Fruit fly (Drosophila melanogaster) whole organism, prepupa: Measurements from ENCODE around the gene CG17440.

Experiments used
- Blimp-1 ChIP-seq: fragments of 200-800 bp; sonication (Bioruptor generic); optimal IDR thresholded peaks from 3 replicates; lab custom pipeline; 2017; ENCODE audit warnings: missing biosample characterization, missing genetic modification characterization, mild to moderate bottlenecking, moderate library complexity, missing genetic modification reagents
- CG10669 ChIP-seq: fragments of 200-800 bp; sonication (Bioruptor generic); optimal IDR thresholded peaks from 3 replicates; lab custom pipeline; 2018; ENCODE audit warnings: missing biosample characterization, mild to moderate bottlenecking, missing genetic modification characterization, moderate library complexity
- CG15336 ChIP-seq: fragments of 200-800 bp; sonication (Bioruptor generic); IDR thresholded peaks from 2 replicates; pipeline ENCODE4 v1.3.6; 2022; ENCODE audit warnings: missing biosample characterization, missing genetic modification characterization
- CG1621 ChIP-seq: fragments of 200-800 bp; sonication (Bioruptor generic); optimal IDR thresholded peaks from 3 replicates; lab custom pipeline; 2018; ENCODE audit warnings: missing biosample characterization, mild to moderate bottlenecking, missing genetic modification characterization
- CG16779 ChIP-seq: fragments of 200-800 bp; sonication (Bioruptor generic); optimal IDR thresholded peaks from 3 replicates; lab custom pipeline; 2017; ENCODE audit warnings: missing biosample characterization, mild to moderate bottlenecking, missing genetic modification characterization
- CG3032 ChIP-seq: fragments of 200-800 bp; optimal IDR thresholded peaks from 2 replicates; lab custom pipeline; 2019; ENCODE audit warnings: missing biosample characterization, mild to moderate bottlenecking, missing genetic modification characterization, moderate library complexity
- CG32006 ChIP-seq: fragments of 200-800 bp; sonication (Bioruptor generic); optimal IDR thresholded peaks from 3 replicates; lab custom pipeline; 2017; ENCODE audit warnings: missing biosample characterization, mild to moderate bottlenecking, missing genetic modification characterization
- CG34406 ChIP-seq: fragments of 200-800 bp; sonication (Bioruptor generic); optimal IDR thresholded peaks from 3 replicates; lab custom pipeline; 2016; ENCODE audit warnings: missing biosample characterization, missing genetic modification characterization
- CG3919 ChIP-seq: fragments of 200-800 bp; sonication (Bioruptor generic); optimal IDR thresholded peaks from 3 replicates; lab custom pipeline; 2016; ENCODE audit warnings: missing biosample characterization, missing genetic modification characterization
- CG4318 ChIP-seq: fragments of 200-800 bp; sonication (Bioruptor generic); optimal IDR thresholded peaks from 3 replicates; lab custom pipeline; 2017; ENCODE audit warnings: missing biosample characterization, mild to moderate bottlenecking, missing genetic modification characterization
- CG6163 ChIP-seq: fragments of 200-800 bp; sonication (Bioruptor generic); IDR thresholded peaks from 3 replicates; pipeline ENCODE4 v1.3.6; 2022; ENCODE audit warnings: missing biosample characterization, missing genetic modification characterization
- CG6276 ChIP-seq: fragments of 200-800 bp; sonication (Bioruptor generic); optimal IDR thresholded peaks from 2 replicates; lab custom pipeline; 2017; ENCODE audit warnings: missing biosample characterization, mild to moderate bottlenecking, missing genetic modification characterization
- CG6792 ChIP-seq: fragments of 200-800 bp; sonication (Bioruptor generic); optimal IDR thresholded peaks from 3 replicates; lab custom pipeline; 2016; ENCODE audit warnings: missing biosample characterization, missing genetic modification characterization
- CG6808 ChIP-seq: fragments of 200-800 bp; sonication (Bioruptor generic); optimal IDR thresholded peaks from 3 replicates; lab custom pipeline; 2017; ENCODE audit warnings: missing biosample characterization, missing genetic modification characterization, mild to moderate bottlenecking, moderate library complexity, missing genetic modification reagents
- CG7368 ChIP-seq: fragments of 200-800 bp; sonication (Bioruptor generic); optimal IDR thresholded peaks from 3 replicates; lab custom pipeline; 2016; ENCODE audit warnings: missing biosample characterization, missing genetic modification characterization
- CG8119 ChIP-seq: fragments of 200-800 bp; sonication (Bioruptor generic); IDR thresholded peaks from 3 replicates; pipeline ENCODE4 v1.3.6; 2022; ENCODE audit warnings: missing biosample characterization, missing genetic modification characterization
- CG9139 ChIP-seq: fragments of 200-800 bp; sonication (Bioruptor generic); optimal IDR thresholded peaks from 3 replicates; lab custom pipeline; 2017; ENCODE audit warnings: missing biosample characterization, mild to moderate bottlenecking, missing genetic modification characterization
- Eip75B ChIP-seq: fragments of 200-800 bp; sonication (Bioruptor generic); optimal IDR thresholded peaks from 3 replicates; lab custom pipeline; 2016; ENCODE audit warnings: missing biosample characterization, missing genetic modification characterization
- Eip78C ChIP-seq: fragments of 200-800 bp; sonication (Bioruptor generic); peaks from one replicate; lab custom pipeline; 2016; ENCODE audit warnings: missing biosample characterization, missing genetic modification characterization
- Eip93F ChIP-seq: fragments of 200-800 bp; sonication (Bioruptor generic); optimal IDR thresholded peaks from 2 replicates; lab custom pipeline; 2016; ENCODE audit warnings: missing biosample characterization, mild to moderate bottlenecking, missing genetic modification characterization
- Ets21C ChIP-seq: fragments of 200-800 bp; sonication (Bioruptor generic); optimal IDR thresholded peaks from 3 replicates; lab custom pipeline; 2016; ENCODE audit warnings: missing biosample characterization, missing genetic modification characterization
- Ets96B ChIP-seq: fragments of 200-800 bp; optimal IDR thresholded peaks from 2 replicates; lab custom pipeline; 2019; ENCODE audit warnings: missing biosample characterization, mild to moderate bottlenecking, missing genetic modification characterization, moderate library complexity
- Gug ChIP-seq: fragments of 200-800 bp; sonication (Bioruptor generic); IDR thresholded peaks from 2 replicates; pipeline ENCODE4 v1.3.6; 2022; ENCODE audit warnings: missing biosample characterization, missing genetic modification characterization
- Lpt ChIP-seq: fragments of 200-800 bp; sonication (Bioruptor generic); optimal IDR thresholded peaks from 3 replicates; lab custom pipeline; 2016; ENCODE audit warnings: missing biosample characterization, missing genetic modification characterization
- Met ChIP-seq: fragments of 200-800 bp; sonication (Bioruptor generic); optimal IDR thresholded peaks from 3 replicates; lab custom pipeline; 2016; ENCODE audit warnings: missing biosample characterization, missing genetic modification characterization
- OdsH ChIP-seq: fragments of 200-800 bp; sonication (Bioruptor generic); optimal IDR thresholded peaks from 3 replicates; lab custom pipeline; 2016; ENCODE audit warnings: missing biosample characterization, missing genetic modification characterization
- Smox ChIP-seq: fragments of 200-800 bp; sonication (Bioruptor generic); optimal IDR thresholded peaks from 3 replicates; lab custom pipeline; 2016; ENCODE audit warnings: missing biosample characterization, missing genetic modification characterization
- Sox102F ChIP-seq: fragments of 200-800 bp; sonication (Bioruptor generic); optimal IDR thresholded peaks from 2 replicates; lab custom pipeline; 2016; ENCODE audit warnings: missing biosample characterization, mild to moderate bottlenecking, missing genetic modification characterization
- Sox14 ChIP-seq: fragments of 200-800 bp; sonication (Bioruptor generic); optimal IDR thresholded peaks from 3 replicates; lab custom pipeline; 2016; ENCODE audit warnings: missing biosample characterization, missing genetic modification characterization
- achi ChIP-seq: fragments of 200-800 bp; sonication (Bioruptor generic); optimal IDR thresholded peaks from 3 replicates; lab custom pipeline; 2016; ENCODE audit warnings: missing biosample characterization, missing genetic modification characterization
- acj6 ChIP-seq: fragments of 200-800 bp; sonication (Bioruptor generic); optimal IDR thresholded peaks from 3 replicates; lab custom pipeline; 2016; ENCODE audit warnings: missing biosample characterization, missing genetic modification characterization
- cyc ChIP-seq: fragments of 200-800 bp; sonication (Bioruptor generic); optimal IDR thresholded peaks from 3 replicates; lab custom pipeline; 2016; ENCODE audit warnings: missing biosample characterization, missing genetic modification characterization
- dsx ChIP-seq: fragments of 200-800 bp; optimal IDR thresholded peaks from 3 replicates; lab custom pipeline; 2019; ENCODE audit warnings: missing biosample characterization, mild to moderate bottlenecking, missing genetic modification characterization, moderate library complexity; ENCODE audit not compliant: poor library complexity, severe bottlenecking
- eg ChIP-seq: fragments of 200-800 bp; sonication (Bioruptor generic); IDR thresholded peaks from 3 replicates; pipeline ENCODE4 v1.3.6; 2022; ENCODE audit warnings: missing biosample characterization, missing genetic modification characterization
- esn ChIP-seq: fragments of 200-800 bp; sonication (Bioruptor generic); optimal IDR thresholded peaks from 2 replicates; lab custom pipeline; 2016; ENCODE audit warnings: missing biosample characterization, mild to moderate bottlenecking, missing genetic modification characterization, moderate library complexity
- fd59A ChIP-seq: fragments of 200-800 bp; sonication (Bioruptor generic); optimal IDR thresholded peaks from 2 replicates; lab custom pipeline; 2017; ENCODE audit warnings: missing biosample characterization, mild to moderate bottlenecking, missing genetic modification characterization, missing genetic modification reagents
- fd85E ChIP-seq: fragments of 200-800 bp; sonication (Bioruptor generic); optimal IDR thresholded peaks from 3 replicates; lab custom pipeline; 2016; ENCODE audit warnings: missing biosample characterization, missing genetic modification characterization
- fkh ChIP-seq: fragments of 200-800 bp; sonication (Bioruptor generic); optimal IDR thresholded peaks from 3 replicates; lab custom pipeline; 2017; ENCODE audit warnings: missing biosample characterization, mild to moderate bottlenecking, missing genetic modification characterization, moderate library complexity
- net ChIP-seq: fragments of 200-800 bp; sonication (Bioruptor generic); optimal IDR thresholded peaks from 3 replicates; lab custom pipeline; 2016; ENCODE audit warnings: missing biosample characterization, missing genetic modification characterization
- pdm3 ChIP-seq: fragments of 200-800 bp; sonication (Bioruptor generic); optimal IDR thresholded peaks from 3 replicates; lab custom pipeline; 2016; ENCODE audit warnings: missing biosample characterization, missing genetic modification characterization
- salr ChIP-seq, 2 experiments: fragments of 200-800 bp; sonication (Bioruptor generic); optimal IDR thresholded peaks; 3 replicates each; lab custom pipeline; 2016 to 2018; ENCODE audit warnings: missing biosample characterization in 2 of 2, missing genetic modification characterization in 2 of 2, mild to moderate bottlenecking in 1 of 2
- spab ChIP-seq: fragments of 200-800 bp; sonication (Bioruptor generic); optimal IDR thresholded peaks from 2 replicates; lab custom pipeline; 2017; ENCODE audit warnings: missing biosample characterization, mild to moderate bottlenecking, missing genetic modification characterization, missing genetic modification reagents
- svp ChIP-seq: fragments of 200-800 bp; sonication (Bioruptor generic); peaks from one replicate; lab custom pipeline; 2016; ENCODE audit warnings: missing biosample characterization, missing genetic modification characterization
- topi ChIP-seq: fragments of 200-800 bp; sonication (Bioruptor generic); optimal IDR thresholded peaks from 3 replicates; lab custom pipeline; 2016; ENCODE audit warnings: missing biosample characterization, missing genetic modification characterization
- vri ChIP-seq: fragments of 200-800 bp; sonication (Bioruptor generic); optimal IDR thresholded peaks from 3 replicates; lab custom pipeline; 2016; ENCODE audit warnings: missing biosample characterization, mild to moderate bottlenecking, missing genetic modification characterization

Gene CG17440

DNA sequence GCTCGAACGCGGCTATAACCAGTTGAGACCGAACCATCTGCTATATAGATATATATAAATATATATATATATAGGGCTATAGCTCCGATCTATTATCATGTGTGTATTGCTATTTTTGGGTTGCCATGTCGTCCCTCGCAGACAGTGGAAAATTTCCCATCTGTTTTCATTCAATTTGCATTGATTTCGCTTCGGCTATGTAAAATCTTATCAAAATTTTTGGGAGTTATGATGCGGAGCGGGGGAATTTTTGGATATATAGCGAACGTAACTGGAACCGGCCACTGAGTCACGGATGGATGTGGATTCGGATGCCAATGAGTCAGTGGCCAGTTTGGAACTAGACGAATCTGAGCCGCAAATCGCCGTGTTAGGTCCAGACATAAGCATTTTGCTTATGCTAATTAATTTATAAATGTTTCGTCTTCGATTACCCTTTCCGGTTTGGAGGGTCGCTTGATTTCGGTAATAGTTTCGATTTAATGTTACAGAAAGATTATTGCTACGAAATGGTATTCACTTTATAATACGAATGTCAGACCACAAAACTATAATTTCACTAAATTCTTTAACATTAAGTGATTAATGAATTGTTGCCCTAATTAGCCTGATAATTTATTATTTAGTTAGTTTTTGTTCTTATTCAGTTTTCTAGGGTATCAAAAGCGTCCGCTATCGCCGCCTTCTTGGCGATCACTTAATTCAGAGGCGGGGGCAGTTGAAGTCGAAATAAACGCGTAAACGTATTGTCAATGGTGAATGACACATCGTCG lies 28.1 kb upstream of the CG17440 start (continued):
- TF ChIP-seq spab (GFP tag; lab: Kevin White, UChicago), result no peak
- peak; percentile 48 for TF ChIP-seq Eip78C (GFP tag; lab: Kevin White, UChicago)
- TF ChIP-seq CG32006, result no peak
- no peak for TF ChIP-seq Eip93F (GFP tag; lab: Kevin White, UChicago)
- TF ChIP-seq OdsH (GFP tag; lab: Kevin White, UChicago), result no peak
- no peak for TF ChIP-seq CG34406 (GFP tag; lab: Kevin White, UChicago)
- TF ChIP-seq esn, result peak; percentile 46
- TF ChIP-seq eg, result no peak
- TF ChIP-seq Eip75B (GFP tag; lab: Kevin White, UChicago), result no peak
- TF ChIP-seq dsx (GFP tag; lab: Kevin White, UChicago), result no peak
- no peak for TF ChIP-seq CG3919 (GFP tag; lab: Kevin White, UChicago)
- TF ChIP-seq svp (GFP tag; lab: Kevin White, UChicago), result peak; percentile 14
- TF ChIP-seq CG3032 (tag; lab: Kevin White, UChicago), result no peak

DNA sequence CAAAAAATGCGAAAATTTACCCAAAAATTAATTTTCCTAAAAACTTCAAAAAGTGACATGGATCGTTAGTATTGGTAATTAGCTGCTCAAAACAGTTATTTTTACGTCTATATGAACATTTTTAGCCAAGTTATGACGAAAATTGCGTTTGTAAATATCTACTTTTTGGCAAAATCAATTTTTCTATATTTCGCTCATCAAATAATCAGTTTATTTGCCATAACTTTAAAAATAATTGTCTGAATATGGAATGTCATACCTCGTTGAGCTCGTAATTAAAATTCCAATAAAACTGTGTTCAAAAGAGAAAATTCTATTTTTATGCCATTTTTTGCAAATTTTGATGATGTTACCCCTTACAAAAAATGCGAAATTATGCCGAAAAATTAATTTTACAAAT lies 26.8 kb upstream of the CG17440 start:
- TF ChIP-seq CG1621 (tag; lab: Kevin White, UChicago) (no peak), Gug (GFP tag; lab: Robert Waterston, UW) (no peak)

DNA sequence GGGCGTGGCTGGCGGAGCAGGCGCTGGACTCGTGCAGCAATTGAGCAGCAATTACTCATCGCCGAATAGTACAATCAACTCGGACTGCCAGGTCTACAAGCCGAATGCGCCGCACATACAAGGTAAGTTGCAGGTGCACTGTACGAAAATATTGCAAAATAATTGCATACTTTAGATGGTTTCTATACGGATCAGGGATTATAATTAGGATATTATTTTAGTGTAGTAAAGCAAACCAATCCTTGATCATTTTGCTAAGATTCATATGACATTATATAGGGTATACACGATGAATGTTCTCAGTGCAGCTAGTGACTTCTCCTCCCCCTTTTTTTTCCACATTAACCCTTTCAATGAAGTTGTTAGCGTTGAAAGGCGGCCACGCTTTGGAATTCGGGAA lies 25.8 kb upstream of the CG17440 start:
- TF ChIP-seq CG3919 (GFP tag; lab: Kevin White, UChicago) (peak; percentile 3), CG4318 (GFP tag; lab: Kevin White, UChicago) (no peak), Sox102F (GFP tag; lab: Kevin White, UChicago) (no peak), Met (GFP tag; lab: Kevin White, UChicago) (no peak), CG8119 (GFP tag; lab: Robert Waterston, UW) (no peak), CG15336 (GFP tag; lab: Robert Waterston, UW) (0 out of 2 replicates have a peak, but pooled peaks have one; percentile 14), pdm3 (GFP tag; lab: Kevin White, UChicago) (peak; percentile 20), CG16779 (no peak), fd85E (no peak), CG7368 (no peak), Ets21C (GFP tag; lab: Kevin White, UChicago) (no peak), Smox (no peak), achi (GFP tag; lab: Kevin White, UChicago) (no peak), fd59A (GFP tag; lab: Kevin White, UChicago) (no peak), salr (GFP tag; optimal IDR thresholded peaks at IDR 0.05; lab: Kevin White, UChicago) (peak in 1 of 2 experiments; percentile 2), topi (GFP tag; lab: Kevin White, UChicago) (no peak), Eip75B (GFP tag; lab: Kevin White, UChicago) (no peak), CG6163 (GFP tag; lab: Robert Waterston, UW) (peak; percentile 54; the same call in 2 of the 3 replicates), Blimp-1 (no peak), Eip78C (GFP tag; lab: Kevin White, UChicago) (peak; percentile 53), CG10669 (GFP tag; lab: Kevin White, UChicago) (peak; percentile 2), CG32006 (no peak), esn (peak; percentile 2), Gug (GFP tag; lab: Robert Waterston, UW) (no peak), net (no peak), vri (GFP tag; lab: Kevin White, UChicago) (no peak), CG9139 (GFP tag; lab: Kevin White, UChicago) (no peak), CG34406 (GFP tag; lab: Kevin White, UChicago) (no peak), cyc (no peak), Lpt (GFP tag; lab: Kevin White, UChicago) (no peak), Sox14 (no peak), CG3032 (tag; lab: Kevin White, UChicago) (peak; percentile 26), acj6 (GFP tag; lab: Kevin White, UChicago) (peak; percentile 12), CG6808 (GFP tag; lab: Kevin White, UChicago) (no peak), CG6276 (GFP tag; lab: Kevin White, UChicago) (no peak), eg (0 out of 3 replicates have a peak, but pooled peaks have one; percentile 10), Eip93F (GFP tag; lab: Kevin White, UChicago) (no peak), fkh (GFP tag; lab: Kevin White, UChicago) (no peak), CG6792 (no peak), Ets96B (peak; percentile 20)
